Fruit fly (Drosophila melanogaster): ENCODE measurements around the gene CG5506.

Gene CG5506

DNA sequence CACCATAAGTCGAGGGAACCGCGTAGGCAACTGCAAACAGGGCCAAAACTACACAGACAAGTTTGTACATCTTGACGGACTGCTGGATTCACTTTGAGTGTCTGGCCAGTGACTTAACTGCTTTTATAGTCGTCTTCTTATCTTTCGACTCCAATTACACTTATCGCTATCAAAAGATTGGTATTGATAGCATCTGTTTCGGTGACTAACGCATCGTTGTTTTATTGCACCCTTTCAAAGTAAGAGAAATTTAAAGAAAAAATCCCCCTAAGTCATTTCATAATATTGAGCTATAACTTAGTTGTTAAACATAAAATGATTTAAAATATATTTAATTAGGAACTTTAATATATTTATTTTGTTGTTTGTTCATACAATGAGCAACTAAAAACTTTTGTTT is at the start of gene CG5506:
Gene CG5506 (minus strand): TSS at position 101 of the 400 bp plus-strand sequence.
- TF ChIP-seq Ets98B (GFP tag; IDR thresholded peaks at IDR 0.05), result no peak
- TF ChIP-seq CG4496 (GFP tag; IDR thresholded peaks at IDR 0.05), result no peak
- TF ChIP-seq Snoo (tag; optimal IDR thresholded peaks at IDR 0.05), result no peak
- no peak for TF ChIP-seq CG34367 (tag; optimal IDR thresholded peaks at IDR 0.05)
- no peak for TF ChIP-seq rn (GFP tag; IDR thresholded peaks at IDR 0.05)
- TF ChIP-seq CG8301 (tag; optimal IDR thresholded peaks at IDR 0.05), result no peak
- TF ChIP-seq fd96Ca (GFP tag; IDR thresholded peaks at IDR 0.05), result no peak
- TF ChIP-seq gl (tag; optimal IDR thresholded peaks at IDR 0.05), result no peak
- no peak for TF ChIP-seq D1 (tag; optimal IDR thresholded peaks at IDR 0.05)
- TF ChIP-seq CG14655 (GFP tag; optimal IDR thresholded peaks at IDR 0.05), result no peak
- no peak for TF ChIP-seq CG8159 (tag; optimal IDR thresholded peaks at IDR 0.05)
- no peak for TF ChIP-seq Pif1A (GFP tag; optimal IDR thresholded peaks at IDR 0.05)
- TF ChIP-seq Pif1B (GFP tag; optimal IDR thresholded peaks at IDR 0.05), result no peak
- TF ChIP-seq CG9948 (tag; optimal IDR thresholded peaks at IDR 0.05), result no peak
- no peak for TF ChIP-seq CG15710 (tag; optimal IDR thresholded peaks at IDR 0.05)
- TF ChIP-seq EcR (GFP tag; optimal IDR thresholded peaks at IDR 0.05), result no peak
- no peak for TF ChIP-seq CG13204 (GFP tag; optimal IDR thresholded peaks at IDR 0.05)
- TF ChIP-seq CG32121 (GFP tag; IDR thresholded peaks at IDR 0.05), result no peak
- no peak for TF ChIP-seq CG10348 (GFP tag; IDR thresholded peaks at IDR 0.05)
- no peak for TF ChIP-seq CG17806 (tag; optimal IDR thresholded peaks at IDR 0.05)

DNA sequence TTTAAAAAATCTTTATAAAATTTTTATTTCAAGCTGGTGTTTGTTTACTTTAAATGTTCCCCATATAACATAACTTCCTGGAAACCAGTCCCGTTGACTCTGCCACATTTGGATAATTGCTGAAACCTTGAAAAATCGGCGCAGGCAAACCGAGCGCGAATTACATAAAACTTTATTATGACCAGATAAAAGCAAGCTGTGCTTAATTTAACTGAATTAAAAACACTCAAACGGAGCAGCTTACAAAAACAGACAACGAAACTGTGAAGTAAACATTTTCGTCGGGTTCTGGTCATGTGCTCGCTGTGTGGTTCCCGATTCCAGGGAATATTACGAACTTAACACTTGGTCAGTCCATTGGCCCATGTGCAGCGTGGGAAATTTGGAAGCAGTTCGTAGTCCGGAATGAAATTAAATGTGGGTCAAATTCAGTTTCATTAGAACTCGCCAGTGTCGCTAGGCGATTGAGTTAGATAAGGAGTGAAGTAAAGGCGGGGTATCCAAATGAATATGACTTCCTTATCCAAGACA is 49.7 kb upstream of the CG5506 start:
- TF ChIP-seq CG17806 (tag; optimal IDR thresholded peaks at IDR 0.05), result no peak
- no peak for TF ChIP-seq CG4496 (GFP tag; IDR thresholded peaks at IDR 0.05)
- no peak for TF ChIP-seq CG34367 (tag; optimal IDR thresholded peaks at IDR 0.05)

DNA sequence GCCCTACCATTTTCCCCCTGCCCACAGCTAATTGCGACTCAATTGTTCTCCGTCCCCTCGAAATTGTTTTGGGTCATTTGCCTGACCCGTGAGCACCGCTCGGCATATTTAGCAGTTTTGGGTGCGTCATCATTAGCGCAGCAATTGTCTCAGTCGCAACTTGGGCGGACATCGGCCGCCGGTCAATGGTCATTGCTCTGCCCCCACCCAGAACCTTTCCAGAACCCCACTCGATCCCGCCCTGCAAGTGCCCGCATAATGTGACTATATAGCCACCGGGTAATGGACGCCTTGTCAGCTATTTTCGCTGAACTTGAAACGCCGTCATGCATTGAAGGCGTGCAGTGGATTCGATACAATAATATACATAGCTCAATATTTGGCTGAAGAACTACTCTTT is 48.9 kb upstream of the CG5506 start:
- TF ChIP-seq Snoo (tag; optimal IDR thresholded peaks at IDR 0.05), result no peak
- no peak for TF ChIP-seq Pif1B (GFP tag; optimal IDR thresholded peaks at IDR 0.05)
- no peak for TF ChIP-seq rn (GFP tag; IDR thresholded peaks at IDR 0.05)
- TF ChIP-seq CG8159 (tag; optimal IDR thresholded peaks at IDR 0.05), result no peak
- TF ChIP-seq EcR (GFP tag; optimal IDR thresholded peaks at IDR 0.05), result no peak
- TF ChIP-seq CG10348 (GFP tag; IDR thresholded peaks at IDR 0.05), result no peak
- TF ChIP-seq CG17806 (tag; optimal IDR thresholded peaks at IDR 0.05), result no peak
- TF ChIP-seq gl (tag; optimal IDR thresholded peaks at IDR 0.05), result no peak
- TF ChIP-seq CG12605 (GFP tag; IDR thresholded peaks at IDR 0.05), result no peak
- TF ChIP-seq CG15710 (tag; optimal IDR thresholded peaks at IDR 0.05), result no peak
- TF ChIP-seq CG14655 (GFP tag; optimal IDR thresholded peaks at IDR 0.05), result no peak
- TF ChIP-seq D1 (tag; optimal IDR thresholded peaks at IDR 0.05), result no peak
- no peak for TF ChIP-seq CG34367 (tag; optimal IDR thresholded peaks at IDR 0.05)

DNA sequence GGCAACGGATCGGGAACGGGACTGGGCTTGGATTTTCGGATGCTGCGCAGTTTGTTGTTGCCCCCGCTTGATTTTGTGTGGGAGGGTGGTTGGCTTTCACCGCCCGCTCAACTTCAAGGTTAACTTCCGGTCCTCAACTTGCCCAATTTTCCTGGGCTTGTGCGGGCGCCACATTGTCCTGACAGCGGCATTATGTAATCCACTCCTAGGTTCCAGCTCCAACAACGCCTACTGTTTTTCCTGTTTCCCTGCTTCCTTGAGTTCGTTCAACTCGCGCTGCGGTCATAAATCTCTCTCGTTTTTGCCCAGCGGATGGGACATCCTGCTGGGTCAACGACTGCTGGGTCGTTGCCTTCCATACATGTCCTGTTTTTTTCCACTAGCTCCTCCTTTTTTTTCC is 47.7 kb upstream of the CG5506 start:
- no peak for TF ChIP-seq CG14655 (GFP tag; optimal IDR thresholded peaks at IDR 0.05)
- TF ChIP-seq EcR (GFP tag; optimal IDR thresholded peaks at IDR 0.05), result peak; percentile 66
- TF ChIP-seq Pif1B (GFP tag; optimal IDR thresholded peaks at IDR 0.05), result no peak
- TF ChIP-seq CG17806 (tag; optimal IDR thresholded peaks at IDR 0.05), result no peak
- TF ChIP-seq CG12605 (GFP tag; IDR thresholded peaks at IDR 0.05), result no peak

DNA sequence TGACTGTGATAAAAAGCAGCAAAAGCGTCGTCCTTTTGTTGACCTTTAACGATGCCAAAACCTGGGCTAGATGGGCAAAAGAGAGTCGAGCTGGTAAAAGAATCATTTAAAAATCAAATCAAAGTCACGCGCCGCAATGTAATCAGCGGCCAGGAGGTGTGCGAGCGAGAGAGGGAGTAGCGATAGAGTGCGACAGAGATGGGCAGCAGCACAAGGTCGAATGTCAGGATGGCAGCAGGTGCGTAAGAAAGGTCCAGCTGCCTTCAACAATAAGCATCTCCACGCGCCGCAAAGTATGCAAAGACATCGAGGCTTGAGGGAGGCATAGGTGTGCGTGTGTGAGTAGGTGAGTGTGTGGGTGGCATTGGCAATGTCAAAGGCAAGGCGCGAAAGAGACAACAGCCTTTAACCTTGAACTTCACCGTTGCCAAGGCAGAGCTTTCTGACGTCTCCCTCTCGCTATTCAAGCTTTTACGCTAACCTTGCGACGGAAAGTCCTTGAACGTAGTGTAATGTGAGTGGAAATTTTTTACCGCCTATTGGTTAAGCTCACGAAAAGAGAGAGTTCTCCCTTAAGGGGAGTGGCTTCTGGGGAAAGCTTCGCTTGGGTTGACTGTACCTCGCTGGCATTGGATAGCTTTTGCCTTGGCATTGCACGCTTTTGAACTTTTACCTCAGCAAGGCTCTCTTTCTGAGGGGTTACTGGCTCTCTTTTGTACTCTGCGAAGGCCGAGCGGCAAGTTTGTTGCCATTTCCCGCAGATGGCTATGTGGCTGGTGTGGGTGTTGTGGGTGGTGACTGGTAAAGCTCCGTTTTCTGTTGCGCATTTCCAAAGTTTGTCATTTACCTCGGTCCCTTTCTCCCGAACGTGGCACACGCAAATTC is 45.8 kb upstream of the CG5506 start:
- TF ChIP-seq CG4496 (GFP tag; IDR thresholded peaks at IDR 0.05) (no peak), D1 (tag; optimal IDR thresholded peaks at IDR 0.05) (no peak), CG8159 (tag; optimal IDR thresholded peaks at IDR 0.05) (no peak), EcR (GFP tag; optimal IDR thresholded peaks at IDR 0.05) (peak; percentile 80)

DNA sequence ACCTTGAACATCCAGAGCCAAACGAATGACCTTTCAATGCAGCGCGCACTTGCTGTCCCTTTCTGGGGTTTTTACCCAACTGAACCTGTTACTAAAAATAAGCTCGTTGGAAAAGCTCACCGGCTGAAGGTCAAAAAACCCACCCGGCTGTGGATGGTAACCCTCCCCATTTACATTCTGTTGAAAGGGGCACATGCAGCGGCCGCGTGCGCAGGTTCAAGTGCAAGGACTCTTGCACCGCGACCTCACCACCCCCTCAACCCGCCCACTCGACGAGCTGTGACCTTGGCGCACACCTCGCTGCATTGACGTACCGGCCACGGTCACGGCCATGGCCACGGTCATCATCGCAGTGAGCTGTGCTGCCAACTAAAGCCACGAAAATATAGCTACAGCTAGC is 43.9 kb upstream of the CG5506 start:
- TF ChIP-seq CG13204 (GFP tag; optimal IDR thresholded peaks at IDR 0.05), result no peak
- peak; percentile 80 for TF ChIP-seq EcR (GFP tag; optimal IDR thresholded peaks at IDR 0.05)

DNA sequence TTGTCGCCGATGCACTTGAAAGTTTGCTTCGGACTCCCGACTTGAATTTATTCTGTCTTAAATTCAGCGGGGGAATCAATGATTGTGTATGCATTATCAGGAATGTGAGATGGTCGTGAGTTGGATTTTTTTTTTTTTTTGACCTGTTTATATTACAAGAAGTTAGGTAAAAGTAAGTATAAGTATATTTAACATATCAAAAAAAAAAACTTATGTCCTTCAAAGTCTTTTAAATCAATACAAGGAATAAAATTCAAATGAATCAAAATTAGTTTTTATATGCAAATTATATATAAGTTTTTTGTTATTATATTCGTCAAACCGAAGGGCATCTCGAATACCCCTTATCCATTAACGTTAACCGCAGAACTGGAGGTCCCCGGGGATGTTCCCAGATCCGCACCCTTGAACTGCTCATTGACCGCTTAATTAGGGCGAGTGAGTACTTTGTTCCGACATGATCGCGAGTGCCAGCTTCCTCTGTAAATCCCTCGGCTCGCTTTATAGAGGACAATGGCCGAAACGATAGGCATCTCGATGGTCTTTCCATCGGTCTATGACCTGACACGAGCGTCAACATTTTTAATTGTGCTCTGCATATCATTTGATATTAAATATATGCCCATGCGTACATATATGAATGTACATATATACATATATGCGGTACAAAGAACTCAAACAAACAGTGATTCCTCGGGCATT is 42.5 kb upstream of the CG5506 start:
- TF ChIP-seq D1 (tag; optimal IDR thresholded peaks at IDR 0.05), result peak; percentile 14
- no peak for TF ChIP-seq CG12605 (GFP tag; IDR thresholded peaks at IDR 0.05)
- TF ChIP-seq CG8159 (tag; optimal IDR thresholded peaks at IDR 0.05), result peak; percentile 78
- TF ChIP-seq rn (GFP tag; IDR thresholded peaks at IDR 0.05), result no peak
- peak; percentile 42 for TF ChIP-seq Pif1A (GFP tag; optimal IDR thresholded peaks at IDR 0.05)
- TF ChIP-seq Pif1B (GFP tag; optimal IDR thresholded peaks at IDR 0.05), result no peak
- TF ChIP-seq fd96Ca (GFP tag; IDR thresholded peaks at IDR 0.05), result no peak
- peak; percentile 29 for TF ChIP-seq CG34367 (tag; optimal IDR thresholded peaks at IDR 0.05)
- TF ChIP-seq CG15710 (tag; optimal IDR thresholded peaks at IDR 0.05), result peak; percentile 79
- peak; percentile 97 for TF ChIP-seq EcR (GFP tag; optimal IDR thresholded peaks at IDR 0.05)
- no peak for TF ChIP-seq CG4496 (GFP tag; IDR thresholded peaks at IDR 0.05)
- peak; percentile 62 for TF ChIP-seq CG9948 (tag; optimal IDR thresholded peaks at IDR 0.05)
- TF ChIP-seq CG13204 (GFP tag; optimal IDR thresholded peaks at IDR 0.05), result no peak
- TF ChIP-seq Ets98B (GFP tag; IDR thresholded peaks at IDR 0.05), result no peak
- TF ChIP-seq CG17806 (tag; optimal IDR thresholded peaks at IDR 0.05), result peak; percentile 69
- no peak for TF ChIP-seq gl (tag; optimal IDR thresholded peaks at IDR 0.05)
- no peak for TF ChIP-seq CG32121 (GFP tag; IDR thresholded peaks at IDR 0.05)
- TF ChIP-seq CG10348 (GFP tag; IDR thresholded peaks at IDR 0.05), result no peak
- TF ChIP-seq CG8301 (tag; optimal IDR thresholded peaks at IDR 0.05), result no peak
- TF ChIP-seq Snoo (tag; optimal IDR thresholded peaks at IDR 0.05), result no peak
- peak; percentile 38 for TF ChIP-seq CG14655 (GFP tag; optimal IDR thresholded peaks at IDR 0.05)
